Worm (Caenorhabditis elegans): ENCODE data around the gene H34I24.2.

H34I24.2 gene

ce11 chrIII:2871817-2872216, 30.0 kb downstream of the H34I24.2 start (continued):
- TF ChIP-seq unc-39 (tag; optimal IDR thresholded peaks at IDR 0.05) (no peak), nhr-237 (tag; optimal IDR thresholded peaks at IDR 0.05) (no peak), F13H6.1 (tag; optimal IDR thresholded peaks at IDR 0.05) (peak; percentile 71), nhr-23 (tag; optimal IDR thresholded peaks at IDR 0.05) (no peak), sma-3 (GFP tag; optimal IDR thresholded peaks at IDR 0.05) (peak; percentile 92), ztf-4 (tag; optimal IDR thresholded peaks at IDR 0.05) (no peak), lsy-2 (tag; optimal IDR thresholded peaks at IDR 0.05) (peak in 1 of 2 experiments; percentile 60), ztf-11 (tag; optimal IDR thresholded peaks at IDR 0.05) (no peak), nhr-77 (tag; optimal IDR thresholded peaks at IDR 0.05) (no peak)

ce11 chrIII:2873116-2873644, 31.3 kb downstream of the H34I24.2 start:
- TF ChIP-seq nhr-10 (tag; optimal IDR thresholded peaks at IDR 0.05) (no peak), blmp-1 (tag; optimal IDR thresholded peaks at IDR 0.05; ENCODE audit: insufficient read depth) (peak; percentile 74), snpc-4 (tag; optimal IDR thresholded peaks at IDR 0.05) (no peak), nhr-25 (tag; optimal IDR thresholded peaks at IDR 0.05) (peak; percentile 49), lin-39 (tag; optimal IDR thresholded peaks at IDR 0.05) (no peak), Y55F3AM.14 (GFP tag; optimal IDR thresholded peaks at IDR 0.05) (no peak), lin-13 (GFP tag; optimal IDR thresholded peaks at IDR 0.05) (no peak), ZK546.5 (tag; optimal IDR thresholded peaks at IDR 0.05) (no peak), peb-1 (tag; optimal IDR thresholded peaks at IDR 0.05) (no peak), gmeb-1 (tag; optimal IDR thresholded peaks at IDR 0.05) (no peak)

- TF ChIP-seq nhr-25 (tag; optimal IDR thresholded peaks at IDR 0.05) (peak; percentile 59), crh-2 (tag; optimal IDR thresholded peaks at IDR 0.05) (peak; percentile 61), sma-3 (GFP tag; optimal IDR thresholded peaks at IDR 0.05) (peak; percentile 36), nhr-21 (tag; optimal IDR thresholded peaks at IDR 0.05) (peak; percentile 14), nhr-237 (tag; optimal IDR thresholded peaks at IDR 0.05) (no peak), blmp-1 (tag; optimal IDR thresholded peaks at IDR 0.05; ENCODE audit: insufficient read depth) (peak; percentile 32), F13H6.1 (tag; optimal IDR thresholded peaks at IDR 0.05) (peak; percentile 9), lin-39 (tag; optimal IDR thresholded peaks at IDR 0.05) (no peak), sma-9 (GFP tag; optimal IDR thresholded peaks at IDR 0.05) (peak; percentile 42), sma-9 (tag; optimal IDR thresholded peaks at IDR 0.05) (no peak), fos-1 (tag; optimal IDR thresholded peaks at IDR 0.05) (peak; percentile 19), nhr-6 (tag; optimal IDR thresholded peaks at IDR 0.05) (no peak), lsy-2 (tag; optimal IDR thresholded peaks at IDR 0.05) (peak in 1 of 2 experiments; percentile 18), gmeb-1 (tag; optimal IDR thresholded peaks at IDR 0.05) (peak; percentile 3)
Measured at ce11 chrIII:2874144-2874868, 32.5 kb downstream of the H34I24.2 start, which contains the start of gene klf-1. TSS of gene klf-1 (plus strand) at chrIII:2874818.

DNA sequence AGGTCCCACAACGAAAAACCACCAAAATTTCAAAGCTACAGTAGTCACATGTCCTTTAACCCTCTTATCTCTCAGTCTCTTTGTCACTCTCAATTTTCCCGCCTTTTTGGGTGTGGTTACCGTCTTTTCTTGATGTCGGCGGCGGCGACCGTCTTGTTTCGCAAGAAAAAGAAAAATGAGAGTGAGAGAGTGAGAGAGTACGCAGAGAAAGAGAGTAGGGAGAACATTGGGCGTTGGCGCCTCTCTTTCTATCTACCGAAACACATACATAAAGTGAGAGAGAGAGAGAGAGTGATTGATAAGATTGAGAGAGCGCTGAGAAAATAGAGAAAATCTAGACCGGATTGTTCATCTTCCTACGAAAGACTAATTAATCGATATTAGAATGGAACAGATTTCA, 34.1 kb downstream of the H34I24.2 start:
- TF ChIP-seq lin-11 (tag; optimal IDR thresholded peaks at IDR 0.05) = no peak
- TF ChIP-seq sem-4 (tag; optimal IDR thresholded peaks at IDR 0.05) = peak; percentile 29
- TF ChIP-seq crh-2 (tag; optimal IDR thresholded peaks at IDR 0.05) = peak; percentile 80
- no peak for TF ChIP-seq mab-5 (tag; optimal IDR thresholded peaks at IDR 0.05)
- no peak for TF ChIP-seq ZK546.5 (tag; optimal IDR thresholded peaks at IDR 0.05)
- TF ChIP-seq C34F6.9 (tag; optimal IDR thresholded peaks at IDR 0.05) = peak; percentile 28
- no peak for TF ChIP-seq nhr-10 (tag; optimal IDR thresholded peaks at IDR 0.05)
- peak; percentile 10 to 68 for TF ChIP-seq lsy-2 (tag; optimal IDR thresholded peaks at IDR 0.05)
- peak; percentile 92 for TF ChIP-seq blmp-1 (tag; optimal IDR thresholded peaks at IDR 0.05; ENCODE audit: insufficient read depth)
- TF ChIP-seq sma-3 (GFP tag; optimal IDR thresholded peaks at IDR 0.05) = peak; percentile 96
- TF ChIP-seq zag-1 (tag; optimal IDR thresholded peaks at IDR 0.05) = no peak
- no peak for TF ChIP-seq elt-1 (tag; optimal IDR thresholded peaks at IDR 0.05)
- TF ChIP-seq egl-27 (tag; optimal IDR thresholded peaks at IDR 0.05) = peak; percentile 64
- peak in 1 of 2 experiments; percentile 63 for TF ChIP-seq mdl-1 (tag; optimal IDR thresholded peaks at IDR 0.05)
- no peak for TF ChIP-seq ceh-82 (tag; optimal IDR thresholded peaks at IDR 0.05)
- TF ChIP-seq dmd-4 (tag; optimal IDR thresholded peaks at IDR 0.05) = no peak
- no peak for TF ChIP-seq ama-1 (optimal IDR thresholded peaks at IDR 0.05)
- TF ChIP-seq ztf-11 (tag; optimal IDR thresholded peaks at IDR 0.05) = no peak
- peak; percentile 92 for TF ChIP-seq sma-9 (GFP tag; optimal IDR thresholded peaks at IDR 0.05)
- no peak for TF ChIP-seq sma-9 (tag; optimal IDR thresholded peaks at IDR 0.05)
- TF ChIP-seq alr-1 (tag; optimal IDR thresholded peaks at IDR 0.05) = no peak
- peak; percentile 16 for TF ChIP-seq nhr-6 (tag; optimal IDR thresholded peaks at IDR 0.05)
- TF ChIP-seq ceh-16 (tag; optimal IDR thresholded peaks at IDR 0.05) = peak; percentile 2
- no peak for TF ChIP-seq mbf-1 (tag; optimal IDR thresholded peaks at IDR 0.05)
- no peak for TF ChIP-seq nhr-77 (tag; optimal IDR thresholded peaks at IDR 0.05)
- peak; percentile 88 for TF ChIP-seq nhr-21 (tag; optimal IDR thresholded peaks at IDR 0.05)
- no peak for TF ChIP-seq nhr-23 (tag; optimal IDR thresholded peaks at IDR 0.05)
- TF ChIP-seq F13H6.1 (tag; optimal IDR thresholded peaks at IDR 0.05) = peak; percentile 70
- peak; percentile 60 for TF ChIP-seq gmeb-1 (tag; optimal IDR thresholded peaks at IDR 0.05)
- TF ChIP-seq peb-1 (tag; optimal IDR thresholded peaks at IDR 0.05) = no peak
- peak; percentile 63 for TF ChIP-seq lin-13 (GFP tag; optimal IDR thresholded peaks at IDR 0.05)
- peak; percentile 36 for TF ChIP-seq ztf-4 (tag; optimal IDR thresholded peaks at IDR 0.05)
- TF ChIP-seq snpc-4 (tag; optimal IDR thresholded peaks at IDR 0.05) = peak; percentile 16
- TF ChIP-seq nhr-25 (tag; optimal IDR thresholded peaks at IDR 0.05) = peak; percentile 95
- no peak for TF ChIP-seq aly-2 (tag; optimal IDR thresholded peaks at IDR 0.05)
- TF ChIP-seq Y55F3AM.14 (GFP tag; optimal IDR thresholded peaks at IDR 0.05) = peak; percentile 15
- TF ChIP-seq R02D3.7 (tag; optimal IDR thresholded peaks at IDR 0.05) = no peak
- peak; percentile 49 for TF ChIP-seq nhr-129 (tag; optimal IDR thresholded peaks at IDR 0.05)
- TF ChIP-seq lin-39 (tag; optimal IDR thresholded peaks at IDR 0.05) = no peak

Data from whole organism, L2 larva.